Fruit fly (Drosophila melanogaster) whole organism, embryonic: ENCODE results near the gene BckdhA.

Experiments used
- Asciz ChIP-seq: fragments of 200-800 bp; sonication (Bioruptor generic); optimal IDR thresholded peaks from 2 replicates; lab custom pipeline; 2017; ENCODE audit warnings: missing biosample characterization, mild to moderate bottlenecking, missing genetic modification characterization, missing genetic modification reagents
- Atf6 ChIP-seq: fragments of 200-800 bp; sonication (Bioruptor generic); IDR thresholded peaks from 2 replicates; pipeline ENCODE4 v1.3.6; 2022; ENCODE audit warnings: missing biosample characterization, missing genetic modification characterization
- Awh ChIP-seq: fragments of 200-800 bp; sonication (Bioruptor generic); IDR thresholded peaks from 2 replicates; pipeline ENCODE4, ENCODE4 v1.3.6; 2022; ENCODE audit warnings: missing biosample characterization, missing genetic modification characterization
- B-H1 ChIP-seq: fragments of 200-800 bp; sonication (Bioruptor generic); IDR thresholded peaks from 3 replicates; pipeline ENCODE4 v1.3.6; 2022; ENCODE audit warnings: missing biosample characterization, missing genetic modification characterization
- B-H2 ChIP-seq: fragments of 200-800 bp; sonication (Bioruptor generic); optimal IDR thresholded peaks from 2 replicates; lab custom pipeline; 2018; ENCODE audit warnings: missing biosample characterization, mild to moderate bottlenecking, missing genetic modification characterization
- CG11723 ChIP-seq: fragments of 200-800 bp; sonication (Bioruptor generic); optimal IDR thresholded peaks from 2 replicates; lab custom pipeline; 2017; ENCODE audit warnings: missing biosample characterization, mild to moderate bottlenecking, missing genetic modification characterization
- CG1233 ChIP-seq: fragments of 200-800 bp; sonication (Bioruptor generic); optimal IDR thresholded peaks from 4 replicates; lab custom pipeline; 2018; ENCODE audit warnings: missing biosample characterization, mild to moderate bottlenecking, missing genetic modification characterization
- CG12942 ChIP-seq: fragments of 200-800 bp; sonication (Bioruptor generic); optimal IDR thresholded peaks from 3 replicates; lab custom pipeline; 2016; ENCODE audit warnings: missing biosample characterization, missing genetic modification characterization
- CG15514 ChIP-seq: fragments of 200-800 bp; sonication (Bioruptor generic); optimal IDR thresholded peaks from 3 replicates; lab custom pipeline; 2017; ENCODE audit warnings: missing biosample characterization, missing genetic modification characterization, mild to moderate bottlenecking, moderate library complexity, missing genetic modification reagents
- CG16863 ChIP-seq: fragments of 200-800 bp; sonication (Bioruptor generic); optimal IDR thresholded peaks from 3 replicates; lab custom pipeline; 2016; ENCODE audit warnings: missing biosample characterization, missing genetic modification characterization
- CG1832 ChIP-seq: fragments of 200-800 bp; sonication (Bioruptor generic); optimal IDR thresholded peaks from 2 replicates; lab custom pipeline; 2017; ENCODE audit warnings: missing biosample characterization, mild to moderate bottlenecking, missing genetic modification characterization, inconsistent platforms
- CG2120 ChIP-seq: fragments of 200-800 bp; sonication (Bioruptor generic); optimal IDR thresholded peaks from 3 replicates; lab custom pipeline; 2016; ENCODE audit warnings: missing biosample characterization, missing genetic modification characterization
- CG30403 ChIP-seq: fragments of 200-800 bp; sonication (Bioruptor generic); optimal IDR thresholded peaks from 3 replicates; lab custom pipeline; 2016; ENCODE audit warnings: missing biosample characterization, missing genetic modification characterization
- CG3065 ChIP-seq: fragments of 200-800 bp; sonication (Bioruptor generic); optimal IDR thresholded peaks from 2 replicates; lab custom pipeline; 2016; ENCODE audit warnings: missing biosample characterization, missing genetic modification characterization
- CG3726 ChIP-seq: fragments of 200-800 bp; sonication (Bioruptor generic); IDR thresholded peaks from 3 replicates; pipeline ENCODE4, ENCODE4 v1.3.6; 2022; ENCODE audit warnings: missing biosample characterization, missing genetic modification characterization
- CG6813 ChIP-seq: fragments of 200-800 bp; sonication (Bioruptor generic); optimal IDR thresholded peaks from 2 replicates; lab custom pipeline; 2017; ENCODE audit warnings: missing biosample characterization, missing genetic modification characterization, mild to moderate bottlenecking, moderate library complexity, missing genetic modification reagents
- CG7745 ChIP-seq: fragments of 200-800 bp; sonication (Bioruptor generic); optimal IDR thresholded peaks from 2 replicates; lab custom pipeline; 2018; ENCODE audit warnings: missing biosample characterization, mild to moderate bottlenecking, missing genetic modification characterization, moderate library complexity
- Dek ChIP-seq: fragments of 200-800 bp; sonication (Bioruptor generic); optimal IDR thresholded peaks from 3 replicates; lab custom pipeline; 2019; ENCODE audit warnings: missing biosample characterization, mild to moderate bottlenecking, missing genetic modification characterization, moderate library complexity
- Doc2 ChIP-seq: fragments of 200-800 bp; sonication (Bioruptor generic); IDR thresholded peaks from 2 replicates; pipeline ENCODE4 v1.3.6; 2022; ENCODE audit warnings: missing biosample characterization, missing genetic modification characterization
- E2f1 ChIP-seq: fragments of 200-800 bp; sonication (Bioruptor generic); IDR thresholded peaks from 2 replicates; pipeline ENCODE4 v1.3.6; 2022; ENCODE audit warnings: missing biosample characterization, missing genetic modification characterization
- HLH3B ChIP-seq: fragments of 200-800 bp; sonication (Bioruptor generic); IDR thresholded peaks from 2 replicates; pipeline ENCODE4 v1.3.6; 2022; ENCODE audit warnings: missing biosample characterization, missing genetic modification characterization
- Hr78 ChIP-seq, 2 experiments: fragments of 200-800 bp in 1 of 2; fragments of >200 bp in 1 of 2; sonication (Bioruptor generic) in 1 of 2; optimal IDR thresholded peaks; 2 replicates each; lab custom pipeline; 2017 to 2019; ENCODE audit warnings: missing biosample characterization in 2 of 2, missing genetic modification characterization in 2 of 2, mild to moderate bottlenecking in 1 of 2, moderate library complexity in 1 of 2
- Jarid2 ChIP-seq: fragments of 200-800 bp; sonication (Bioruptor generic); optimal IDR thresholded peaks from 3 replicates; lab custom pipeline; 2017; ENCODE audit warnings: mild to moderate bottlenecking, missing biosample characterization, missing genetic modification reagents, missing genetic modification characterization
- MBD-R2 ChIP-seq: fragments of 200-800 bp; sonication (Bioruptor generic); IDR thresholded peaks from 2 replicates; pipeline ENCODE4 v1.3.6; 2022; ENCODE audit warnings: missing biosample characterization, missing genetic modification characterization
- MTF-1 ChIP-seq: fragments of 200-800 bp; sonication (Bioruptor generic); optimal IDR thresholded peaks from 2 replicates; lab custom pipeline; 2018; ENCODE audit warnings: missing biosample characterization, mild to moderate bottlenecking, missing genetic modification characterization, borderline replicate concordance
- Mrtf ChIP-seq: fragments of 200-800 bp; sonication (Bioruptor generic); IDR thresholded peaks from 3 replicates; pipeline ENCODE4 v1.3.6; 2022; ENCODE audit warnings: missing biosample characterization, missing genetic modification characterization
- NC2β ChIP-seq: fragments of 200-800 bp; sonication (Bioruptor generic); optimal IDR thresholded peaks from 2 replicates; lab custom pipeline; 2016; ENCODE audit warnings: missing biosample characterization, missing genetic modification characterization
- Sox100B ChIP-seq: fragments of 200-800 bp; sonication (Bioruptor generic); optimal IDR thresholded peaks from 3 replicates; lab custom pipeline; 2018; ENCODE audit warnings: missing biosample characterization, mild to moderate bottlenecking, missing genetic modification characterization
- Spps ChIP-seq: fragments of 200-800 bp; sonication (Bioruptor generic); optimal IDR thresholded peaks from 2 replicates; lab custom pipeline; 2018; ENCODE audit warnings: missing biosample characterization, mild to moderate bottlenecking, missing genetic modification characterization
- bab2 ChIP-seq: fragments of 200-800 bp; sonication (Bioruptor generic); optimal IDR thresholded peaks from 2 replicates; lab custom pipeline; 2016; ENCODE audit warnings: missing biosample characterization, missing genetic modification characterization
- chinmo ChIP-seq: fragments of 200-800 bp; sonication (Bioruptor generic); IDR thresholded peaks from 4 replicates; pipeline ENCODE4 v1.3.6; 2022; ENCODE audit warnings: missing biosample characterization, missing genetic modification characterization; ENCODE audit not compliant: partially characterized antibody
- da ChIP-seq: fragments of 200-800 bp; sonication (Bioruptor generic); optimal IDR thresholded peaks from 2 replicates; lab custom pipeline; 2016; ENCODE audit warnings: missing biosample characterization, missing genetic modification characterization
- dimm ChIP-seq: fragments of 200-800 bp; sonication (Bioruptor generic); IDR thresholded peaks from 2 replicates; pipeline ENCODE4 v1.3.6; 2022; ENCODE audit warnings: missing biosample characterization, missing genetic modification characterization
- dmrt11E ChIP-seq: fragments of 200-800 bp; sonication (Bioruptor generic); optimal IDR thresholded peaks from 3 replicates; lab custom pipeline; 2018; ENCODE audit warnings: missing biosample characterization, mild to moderate bottlenecking, missing genetic modification characterization, moderate library complexity
- emc ChIP-seq: fragments of 200-800 bp; sonication (Bioruptor generic); optimal IDR thresholded peaks from 2 replicates; lab custom pipeline; 2016; ENCODE audit warnings: missing biosample characterization, missing genetic modification characterization
- fru ChIP-seq: fragments of >200 bp; optimal IDR thresholded peaks from 2 replicates; lab custom pipeline; 2017
- gfzf ChIP-seq: fragments of 200-800 bp; sonication (Bioruptor generic); optimal IDR thresholded peaks from 2 replicates; lab custom pipeline; 2016; ENCODE audit warnings: missing biosample characterization, mild to moderate bottlenecking, missing genetic modification characterization, moderate library complexity
- gsb-n ChIP-seq: fragments of 200-800 bp; sonication (Bioruptor generic); optimal IDR thresholded peaks from 3 replicates; lab custom pipeline; 2018; ENCODE audit warnings: missing biosample characterization, mild to moderate bottlenecking, missing genetic modification characterization
- hb ChIP-seq: fragments of 200-800 bp; sonication (Bioruptor generic); IDR thresholded peaks from 3 replicates; pipeline ENCODE4 v1.3.6; 2022; ENCODE audit warnings: missing biosample characterization, missing genetic modification characterization; ENCODE audit not compliant: partially characterized antibody
- lmd ChIP-seq: fragments of 200-800 bp; sonication (Bioruptor generic); IDR thresholded peaks from 2 replicates; pipeline ENCODE4 v1.3.6; 2022; ENCODE audit warnings: missing biosample characterization, missing genetic modification characterization
- lov ChIP-seq, 2 experiments: fragments of 200-800 bp in 1 of 2; fragments of >200 bp in 1 of 2; sonication (Bioruptor generic) in 1 of 2; IDR thresholded peaks in 1 of 2; optimal IDR thresholded peaks in 1 of 2; 2 replicates in 1 of 2; 3 replicates in 1 of 2; pipeline versions ENCODE4 v1.3.6 to Lab custom; 2017 to 2022; ENCODE audit warnings: missing biosample characterization in 1 of 2, missing genetic modification characterization in 1 of 2
- nom ChIP-seq: fragments of 200-800 bp; sonication (Bioruptor generic); optimal IDR thresholded peaks from 2 replicates; lab custom pipeline; 2017; ENCODE audit warnings: missing biosample characterization, missing genetic modification characterization, mild to moderate bottlenecking, moderate library complexity, missing genetic modification reagents
- pum ChIP-seq: fragments of 200-800 bp; sonication (Bioruptor generic); optimal IDR thresholded peaks from 2 replicates; lab custom pipeline; 2016; ENCODE audit warnings: missing biosample characterization, missing genetic modification characterization
- shn ChIP-seq: fragments of 200-800 bp; sonication (Bioruptor generic); optimal IDR thresholded peaks from 3 replicates; lab custom pipeline; 2016; ENCODE audit warnings: missing biosample characterization, missing genetic modification characterization
- sqz ChIP-seq: fragments of 200-800 bp; sonication (Bioruptor generic); optimal IDR thresholded peaks from 3 replicates; lab custom pipeline; 2018; ENCODE audit warnings: missing biosample characterization, mild to moderate bottlenecking, missing genetic modification characterization
- sug ChIP-seq: fragments of 200-800 bp; optimal IDR thresholded peaks from 2 replicates; lab custom pipeline; 2019; ENCODE audit warnings: missing biosample characterization, mild to moderate bottlenecking, missing genetic modification characterization, moderate library complexity
- tup ChIP-seq: fragments of 200-800 bp; sonication (Bioruptor generic); optimal IDR thresholded peaks from 2 replicates; lab custom pipeline; 2016; ENCODE audit warnings: missing biosample characterization, mild to moderate bottlenecking, missing genetic modification characterization, moderate library complexity
- zen ChIP-seq: fragments of 200-800 bp; sonication (Bioruptor generic); optimal IDR thresholded peaks from 3 replicates; lab custom pipeline; 2018; ENCODE audit warnings: missing biosample characterization, mild to moderate bottlenecking, missing genetic modification characterization, moderate library complexity

The BckdhA gene

DNA sequence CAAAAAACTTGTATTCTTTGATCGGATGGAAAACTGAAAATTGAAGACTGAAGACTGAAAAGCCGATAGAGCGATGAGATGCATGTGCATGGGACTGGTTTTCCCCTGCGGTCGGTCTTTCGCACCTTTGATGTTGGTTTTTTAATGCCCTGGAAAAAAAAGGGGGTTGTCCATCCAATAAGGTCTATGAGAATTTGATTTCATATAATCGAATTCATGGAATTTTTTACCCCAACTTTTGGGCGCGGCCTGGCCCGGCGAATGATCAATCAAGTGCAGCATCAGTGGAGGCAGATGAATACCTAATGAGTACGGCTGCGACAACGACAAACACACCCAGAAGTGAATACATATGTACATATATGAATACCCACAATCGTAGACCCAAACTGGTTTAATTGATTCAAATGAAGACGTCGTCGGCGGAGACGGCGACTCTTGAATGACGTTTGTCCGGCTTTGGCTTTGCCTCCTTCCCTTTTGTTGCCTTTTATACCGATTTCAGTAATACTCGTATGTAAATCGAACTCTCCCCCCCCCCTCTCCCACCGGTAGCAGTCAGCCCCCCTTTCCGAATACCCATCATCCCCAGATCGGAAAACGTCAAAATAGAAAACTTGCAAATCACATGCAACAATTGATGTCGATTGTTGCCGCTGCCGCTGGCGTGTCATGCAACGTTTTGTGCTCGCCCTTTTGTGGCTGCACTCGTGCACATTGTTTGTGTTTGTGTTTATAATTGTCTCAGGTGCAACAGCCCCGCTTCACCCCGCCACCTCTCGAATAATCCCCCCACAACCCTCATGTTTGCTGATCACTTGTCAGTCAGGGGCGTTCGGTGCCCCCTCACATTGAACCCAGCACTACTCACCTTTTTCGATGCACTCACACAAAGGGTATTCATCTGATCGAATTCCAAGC is 47.7 kb downstream of the BckdhA start (continued):
- no peak for TF ChIP-seq Doc2
- no peak for TF ChIP-seq Atf6
- TF ChIP-seq MBD-R2 (GFP tag; lab: Robert Waterston, UW) = no peak
- no peak for TF ChIP-seq Jarid2
- TF ChIP-seq gfzf (GFP tag; lab: Kevin White, UChicago) = no peak
- TF ChIP-seq da = no peak
- TF ChIP-seq B-H1 = no peak
- no peak for TF ChIP-seq emc
- TF ChIP-seq CG16863 (GFP tag; lab: Kevin White, UChicago) = no peak
- no peak for TF ChIP-seq CG6813
- TF ChIP-seq CG2120 (GFP tag; lab: Kevin White, UChicago) = no peak
- no peak for TF ChIP-seq CG1832 (GFP tag; lab: Kevin White, UChicago)
- no peak for TF ChIP-seq Dek (tag; lab: Kevin White, UChicago)
- peak; percentile 67 for TF ChIP-seq Awh (GFP tag; lab: Robert Waterston, UW)
- TF ChIP-seq Spps (tag; lab: Kevin White, UChicago) = no peak
- no peak for TF ChIP-seq CG11723
- no peak for TF ChIP-seq CG15514 (GFP tag; lab: Kevin White, UChicago)
- no peak for TF ChIP-seq CG7745
- no peak for TF ChIP-seq CG3726 (GFP tag; lab: Robert Waterston, UW)
- no peak for TF ChIP-seq dimm (GFP tag; lab: Robert Waterston, UW)
- no peak for TF ChIP-seq shn (GFP tag; lab: Kevin White, UChicago)
- peak; percentile 7 for TF ChIP-seq dmrt11E (tag; lab: Kevin White, UChicago)
- TF ChIP-seq Hr78 (GFP tag; optimal IDR thresholded peaks at IDR 0.05; lab: Kevin White, UChicago) = peak in 1 of 2 experiments; percentile 64
- no peak for TF ChIP-seq bab2 (GFP tag; lab: Kevin White, UChicago)
- TF ChIP-seq CG30403 = no peak
- TF ChIP-seq HLH3B (GFP tag; lab: Robert Waterston, UW) = no peak
- TF ChIP-seq sug (tag; lab: Kevin White, UChicago) = no peak
- no peak for TF ChIP-seq Sox100B (GFP tag; lab: Kevin White, UChicago)
- no peak for TF ChIP-seq CG12942
- TF ChIP-seq NC2β (GFP tag; lab: Kevin White, UChicago) = no peak
- no peak for TF ChIP-seq lov (optimal IDR thresholded peaks at IDR 0.05; lab: Kevin White, UChicago)
- 0 out of 3 replicates have a peak, but pooled peaks have one; percentile 60 for TF ChIP-seq lov (GFP tag; IDR thresholded peaks at IDR 0.05; lab: Robert Waterston, UW)
- TF ChIP-seq tup (GFP tag; lab: Kevin White, UChicago) = no peak
- no peak for TF ChIP-seq nom (GFP tag; lab: Kevin White, UChicago)
- TF ChIP-seq MTF-1 (GFP tag; lab: Kevin White, UChicago) = no peak
- no peak for TF ChIP-seq E2f1 (GFP tag; lab: Robert Waterston, UW)
- TF ChIP-seq hb (GFP tag; lab: Robert Waterston, UW) = no peak
- TF ChIP-seq Asciz (GFP tag; lab: Kevin White, UChicago) = no peak
- peak; percentile 75; the same call in 1 of the 4 replicates for TF ChIP-seq chinmo (GFP tag; lab: Robert Waterston, UW)
- TF ChIP-seq sqz = peak; percentile 88
- no peak for TF ChIP-seq Mrtf (GFP tag; lab: Robert Waterston, UW)
- no peak for TF ChIP-seq lmd (GFP tag; lab: Robert Waterston, UW)
- no peak for TF ChIP-seq fru (lab: Kevin White, UChicago)
- no peak for TF ChIP-seq B-H2 (GFP tag; lab: Kevin White, UChicago)
- no peak for TF ChIP-seq CG3065 (GFP tag; lab: Kevin White, UChicago)
- no peak for TF ChIP-seq pum (GFP tag; lab: Kevin White, UChicago)
- TF ChIP-seq gsb-n (tag; lab: Kevin White, UChicago) = no peak
- no peak for TF ChIP-seq zen (tag; lab: Kevin White, UChicago)
- TF ChIP-seq CG1233 = peak; percentile 10
